Worm (Caenorhabditis elegans): ENCODE measurements around the gene fbxb-25.

The fbxb-25 gene

DNA sequence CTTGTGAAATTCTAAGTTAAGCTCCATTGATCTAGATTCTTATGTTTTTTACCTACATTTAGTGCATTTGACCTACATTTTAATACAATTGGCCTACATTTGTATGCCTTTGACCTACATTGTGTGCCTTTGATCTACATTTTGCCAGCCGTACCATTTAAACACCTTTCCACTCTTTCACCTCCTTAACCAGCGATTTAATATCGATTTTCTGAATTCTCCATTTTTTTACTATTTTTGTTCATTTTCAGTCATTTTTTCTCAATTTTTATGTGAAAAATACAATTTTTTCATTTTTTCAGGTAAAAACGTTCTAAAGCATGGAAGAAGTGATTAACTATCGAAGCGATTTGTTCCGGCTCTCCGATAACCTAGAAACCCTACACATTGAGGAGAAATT, 29.1 kb downstream of the fbxb-25 start, which contains the start of gene btb-7:
TSS of gene btb-7 (plus strand) at position 301 of the 400 bp plus-strand sequence.
- no peak for TF ChIP-seq ceh-6 (GFP tag; optimal IDR thresholded peaks at IDR 0.05)

DNA sequence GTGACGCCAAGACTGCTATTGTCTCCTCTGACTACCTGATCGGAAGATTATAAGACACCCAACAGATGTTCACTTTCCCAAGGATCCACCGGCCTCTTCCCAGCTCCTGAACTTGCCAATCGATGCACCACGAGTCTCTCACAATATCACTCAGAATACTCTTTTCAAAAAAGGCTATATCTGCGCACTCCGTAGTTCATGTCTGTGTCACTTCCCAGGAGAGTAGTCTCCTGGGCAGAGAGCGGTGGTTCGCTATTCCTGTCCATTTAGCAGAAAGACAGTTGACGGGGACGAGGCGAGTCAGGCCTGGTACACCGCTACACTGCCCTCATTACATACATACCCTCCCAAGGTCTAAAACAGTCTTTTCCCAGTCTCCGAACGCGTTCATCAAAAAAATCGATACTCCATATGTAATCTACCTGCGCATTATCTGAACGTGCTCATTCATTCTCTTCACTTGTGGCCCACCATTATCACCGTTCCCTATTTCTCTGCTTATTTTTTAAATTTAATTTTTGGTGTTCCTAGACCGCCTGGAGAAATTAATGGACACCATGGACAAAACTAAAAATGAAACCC, 31.0 kb downstream of the fbxb-25 start, which contains the start of gene btb-6:
TSS of gene btb-6 (plus strand) at position 532 of the 582 bp plus-strand sequence.
- no peak for TF ChIP-seq lin-11 (tag; optimal IDR thresholded peaks at IDR 0.05)

DNA sequence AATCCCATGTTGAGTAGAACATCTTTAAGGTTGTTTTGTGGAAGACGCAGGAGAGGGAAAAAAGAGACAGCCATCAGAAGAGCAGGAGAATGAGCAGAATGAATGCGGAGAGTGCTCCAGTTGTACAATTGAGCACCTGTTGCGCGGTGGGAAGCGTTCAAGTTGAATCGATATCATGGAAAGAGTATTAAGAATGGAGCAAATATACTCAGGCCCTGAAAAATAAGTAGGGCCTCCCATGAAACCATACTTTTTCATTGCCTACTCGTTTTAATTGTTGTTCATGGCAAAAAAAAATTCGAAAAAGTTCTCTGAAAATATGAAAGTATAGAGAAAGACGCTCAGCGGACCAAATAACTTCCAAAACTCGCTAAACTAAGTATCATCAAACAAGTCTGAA, 35.3 kb downstream of the fbxb-25 start, which contains the start of gene fbxb-48:
TSS of gene fbxb-48 (minus strand) at position 101 of the 400 bp plus-strand sequence.
- TF ChIP-seq ztf-16 (tag; optimal IDR thresholded peaks at IDR 0.05) (no peak), sox-2 (GFP tag; IDR thresholded peaks at IDR 0.05) (no peak), ceh-2 (tag; optimal IDR thresholded peaks at IDR 0.05) (no peak), unc-86 (tag; optimal IDR thresholded peaks at IDR 0.05) (no peak)

DNA sequence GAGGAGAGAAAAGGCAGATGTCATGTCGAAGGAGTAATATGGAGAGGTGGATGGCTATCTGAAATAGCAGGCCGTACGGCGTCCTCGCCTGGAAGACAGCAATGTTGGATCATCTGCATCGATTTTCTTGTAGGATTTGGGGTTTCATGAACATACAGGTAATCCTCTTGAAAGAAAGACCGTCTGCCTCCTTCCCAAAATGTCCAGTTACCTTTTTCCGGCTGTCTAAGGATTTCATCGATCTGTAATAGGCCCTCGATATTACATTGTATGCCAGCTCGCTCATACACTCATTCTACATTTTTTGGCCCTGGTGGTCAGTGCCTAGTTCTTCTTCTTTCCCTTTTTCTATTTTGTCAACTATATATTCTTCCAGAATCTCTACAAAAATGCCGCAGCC, 38.6 kb downstream of the fbxb-25 start, which contains the start of the genes fbxb-5 and btb-8:
TSS of gene fbxb-5 (minus strand) at position 101 of the 400 bp plus-strand sequence.
TSS of gene btb-8 (plus strand) at position 377 of the 400 bp plus-strand sequence.
- TF ChIP-seq ceh-24 (tag; optimal IDR thresholded peaks at IDR 0.05) (no peak), C38D4.7 (GFP tag; optimal IDR thresholded peaks at IDR 0.05) (no peak), F13H6.1 (tag; optimal IDR thresholded peaks at IDR 0.05) (no peak), zip-5 (tag; optimal IDR thresholded peaks at IDR 0.05) (no peak), hlh-30 (tag; optimal IDR thresholded peaks at IDR 0.05; ENCODE audit: insufficient read depth) (no peak), fkh-10 (GFP tag; optimal IDR thresholded peaks at IDR 0.05) (no peak), nhr-232 (tag; optimal IDR thresholded peaks at IDR 0.05) (no peak), ceh-2 (tag; optimal IDR thresholded peaks at IDR 0.05) (no peak), ceh-34 (tag; optimal IDR thresholded peaks at IDR 0.05) (no peak), hlh-13 (GFP tag; optimal IDR thresholded peaks at IDR 0.05) (no peak), fax-1 (tag; optimal IDR thresholded peaks at IDR 0.05) (no peak)

DNA sequence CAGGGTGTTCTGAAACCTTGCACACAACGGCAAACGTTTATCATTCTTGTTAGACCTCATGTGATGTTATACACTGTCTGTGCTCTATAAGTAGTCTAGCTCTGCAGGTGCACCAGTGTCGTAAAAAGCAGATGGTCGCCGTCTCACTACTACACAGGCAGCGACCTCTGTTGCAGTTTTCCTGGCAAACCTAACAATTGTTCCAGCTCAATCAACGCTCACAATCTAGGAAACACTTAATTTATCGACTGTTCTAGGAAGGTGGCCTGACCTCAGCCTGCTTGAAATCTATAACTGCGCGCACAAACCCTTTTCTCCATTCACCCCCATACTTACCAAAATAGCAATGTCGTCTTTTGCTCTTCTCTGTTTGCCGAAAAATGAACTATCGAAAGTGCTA, 40.5 kb downstream of the fbxb-25 start, which contains the start of gene fbxb-11:
TSS of gene fbxb-11 (plus strand) at position 301 of the 400 bp plus-strand sequence.
- TF ChIP-seq rnt-1 (tag; optimal IDR thresholded peaks at IDR 0.05) (no peak), F13H6.1 (tag; optimal IDR thresholded peaks at IDR 0.05) (no peak), ceh-24 (tag; optimal IDR thresholded peaks at IDR 0.05) (no peak), hlh-13 (GFP tag; optimal IDR thresholded peaks at IDR 0.05) (no peak), ceh-9 (tag; optimal IDR thresholded peaks at IDR 0.05) (no peak), ceh-30 (tag; optimal IDR thresholded peaks at IDR 0.05) (no peak), tbx-2 (tag; optimal IDR thresholded peaks at IDR 0.05) (no peak), fkh-10 (GFP tag; optimal IDR thresholded peaks at IDR 0.05) (no peak), ztf-16 (tag; optimal IDR thresholded peaks at IDR 0.05) (no peak), ceh-14 (tag; optimal IDR thresholded peaks at IDR 0.05) (no peak), fax-1 (tag; optimal IDR thresholded peaks at IDR 0.05) (no peak), lin-11 (tag; optimal IDR thresholded peaks at IDR 0.05) (no peak), ceh-19 (GFP tag; optimal IDR thresholded peaks at IDR 0.05) (no peak), pqm-1 (tag; optimal IDR thresholded peaks at IDR 0.05) (no peak), tbx-7 (tag; optimal IDR thresholded peaks at IDR 0.05) (no peak), ceh-2 (tag; optimal IDR thresholded peaks at IDR 0.05) (no peak), ceh-6 (GFP tag; optimal IDR thresholded peaks at IDR 0.05) (no peak)

DNA sequence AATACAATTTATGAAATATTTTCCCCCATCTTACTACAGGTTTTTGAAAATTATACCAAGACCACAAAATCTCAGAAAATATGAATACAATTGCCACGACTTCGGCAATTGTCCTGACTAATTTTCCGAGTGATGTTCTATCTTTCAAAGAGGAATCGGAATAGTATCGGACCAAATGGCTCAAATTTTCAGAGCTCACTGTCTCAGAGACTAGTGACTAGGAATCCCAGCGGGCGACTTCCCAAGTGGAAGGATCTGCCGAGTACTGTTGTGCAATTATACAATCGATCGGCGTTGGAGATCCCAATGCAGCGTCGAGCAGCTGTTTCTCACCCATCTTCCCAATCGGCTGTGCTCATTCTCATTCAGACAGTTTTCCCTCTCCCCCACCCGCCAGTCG, 41.9 kb downstream of the fbxb-25 start, which contains the start of gene F45C12.17:
TSS of gene F45C12.17 (plus strand) at position 377 of the 400 bp plus-strand sequence.
- TF ChIP-seq sox-2 (GFP tag; IDR thresholded peaks at IDR 0.05) (no peak), gmeb-2 (tag; optimal IDR thresholded peaks at IDR 0.05) (no peak), hlh-30 (tag; optimal IDR thresholded peaks at IDR 0.05; ENCODE audit: insufficient read depth) (no peak), C08G9.2 (tag; optimal IDR thresholded peaks at IDR 0.05) (no peak)

DNA sequence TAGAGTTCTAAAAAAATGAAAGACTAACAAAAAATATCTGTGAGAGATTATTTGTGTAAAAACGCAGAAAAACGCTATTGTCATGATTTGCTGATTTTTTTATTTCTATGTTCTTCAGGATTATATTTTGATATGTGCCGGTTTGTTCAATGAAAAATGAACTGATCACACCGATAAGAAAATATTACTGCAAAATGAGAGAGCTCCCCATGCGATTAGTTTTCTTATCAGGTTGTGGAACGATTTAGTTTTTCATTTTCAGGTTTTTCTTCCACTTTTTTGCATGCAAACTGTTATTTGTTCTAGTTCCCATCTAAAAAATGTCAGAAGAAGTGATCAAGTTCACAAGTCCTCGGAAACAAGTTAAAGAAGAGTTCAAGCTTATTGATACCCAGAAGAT, 44.4 kb downstream of the fbxb-25 start, which contains the start of gene btb-9:
TSS of gene btb-9 (plus strand) at position 254 of the 400 bp plus-strand sequence.
- TF ChIP-seq ceh-6 (GFP tag; optimal IDR thresholded peaks at IDR 0.05): no peak
- TF ChIP-seq madf-2 (tag; optimal IDR thresholded peaks at IDR 0.05): no peak

Data from whole organism, late embryonic.